1 fruit fly cellular context compared by ENCODE assay signal in the genomic region with DNA sequence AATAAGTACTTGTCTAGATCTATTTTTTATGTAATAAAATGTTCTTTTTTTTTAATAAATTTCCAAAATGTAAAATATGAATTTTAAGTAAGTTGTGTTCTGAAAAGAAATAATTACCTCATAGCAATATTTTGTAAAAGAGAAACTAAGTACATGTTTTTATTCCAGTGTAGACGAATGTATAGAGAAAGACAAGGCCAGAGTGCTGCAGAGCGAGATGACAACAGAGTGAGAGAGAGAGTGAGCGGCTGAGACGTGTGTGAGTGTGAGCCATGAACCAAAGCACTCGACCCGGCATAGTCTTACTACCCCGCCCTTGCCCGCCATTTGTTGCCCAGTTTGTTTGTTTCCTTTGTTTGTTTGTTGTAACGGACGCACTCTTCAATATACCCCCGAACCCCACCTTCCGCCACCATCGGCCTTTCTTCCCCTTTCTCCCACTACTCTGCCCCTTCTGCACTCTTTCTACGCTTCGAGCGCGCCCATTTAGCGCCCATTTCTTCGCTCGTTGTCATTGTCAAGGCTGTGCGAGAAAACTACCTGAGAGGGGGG.
A peak's percentile ranks its signal among the peaks of the same experiment; 100 is the strongest.
TF ChIP-seq lines count a peak whose summit lies in the region.

No protein-coding gene starts in this region.

TF ChIP-seq in whole organism, embryonic, 481 proteins besides CTCF, POLR2A, EP300 and RAD21 (continued from another document):
- TF ChIP-seq CG7556 (GFP tag; optimal IDR thresholded peaks at IDR 0.05; lab: Kevin White, UChicago) (peak; percentile 93), BtbVII (GFP tag; optimal IDR thresholded peaks at IDR 0.05; lab: Kevin White, UChicago) (peak; percentile 39), CG1529 (GFP tag; optimal IDR thresholded peaks at IDR 0.05; lab: Kevin White, UChicago) (peak; percentile 58), CG7372 (GFP tag; IDR thresholded peaks at IDR 0.05; lab: Robert Waterston, UW) (no peak), Adf1 (GFP tag; IDR thresholded peaks at IDR 0.05; lab: Robert Waterston, UW) (peak; percentile 60; the same call in 1 of the 2 replicates), twi (tag; optimal IDR thresholded peaks at IDR 0.05; lab: Kevin White, UChicago) (peak; percentile 17), chn (GFP tag; optimal IDR thresholded peaks at IDR 0.05; lab: Kevin White, UChicago) (peak; percentile 53), Hr3 (GFP tag; optimal IDR thresholded peaks at IDR 0.05; lab: Kevin White, UChicago) (peak; percentile 4), CG6689 (GFP tag; IDR thresholded peaks at IDR 0.05; lab: Robert Waterston, UW) (peak; percentile 62), odd (GFP tag; optimal IDR thresholded peaks at IDR 0.05; lab: Kevin White, UChicago) (peak; percentile 32), gsb (GFP tag; IDR thresholded peaks at IDR 0.05; lab: Robert Waterston, UW) (no peak), Sry-β (GFP tag; optimal IDR thresholded peaks at IDR 0.05; lab: Kevin White, UChicago) (peak; percentile 23), CG18619 (GFP tag; optimal IDR thresholded peaks at IDR 0.05; lab: Kevin White, UChicago) (peak; percentile 54), Atf6 (GFP tag; IDR thresholded peaks at IDR 0.05; lab: Robert Waterston, UW) (no peak), tio (GFP tag; optimal IDR thresholded peaks at IDR 0.05; lab: Kevin White, UChicago) (peak; percentile 62), Opbp (GFP tag; IDR thresholded peaks at IDR 0.05; lab: Robert Waterston, UW; ENCODE audit: partially characterized antibody) (no peak), bbx (GFP tag; IDR thresholded peaks at IDR 0.05; lab: Robert Waterston, UW; ENCODE audit: partially characterized antibody) (peak; percentile 53; the same call in 1 of the 2 replicates), CG3065 (GFP tag; optimal IDR thresholded peaks at IDR 0.05; lab: Kevin White, UChicago) (no peak), Scr (GFP tag; IDR thresholded peaks at IDR 0.05; lab: Robert Waterston, UW; ENCODE audit: partially characterized antibody) (no peak), crol (GFP tag; IDR thresholded peaks at IDR 0.05; lab: Robert Waterston, UW) (peak; percentile 100), Sox102F (GFP tag; optimal IDR thresholded peaks at IDR 0.05; lab: Kevin White, UChicago) (peak; percentile 58), ato (GFP tag; IDR thresholded peaks at IDR 0.05; lab: Robert Waterston, UW; ENCODE audit: partially characterized antibody) (0 out of 2 replicates have a peak, but pooled peaks have one; percentile 41), knrl (GFP tag; IDR thresholded peaks at IDR 0.05; lab: Robert Waterston, UW; ENCODE audit: partially characterized antibody) (0 out of 3 replicates have a peak, but pooled peaks have one; percentile 35), CG14965 (GFP tag; optimal IDR thresholded peaks at IDR 0.05; lab: Kevin White, UChicago; ENCODE audit: borderline replicate concordance) (peak; percentile 27), PHDP (tag; optimal IDR thresholded peaks at IDR 0.05; lab: Kevin White, UChicago) (peak; percentile 27), CG14014 (GFP tag; IDR thresholded peaks at IDR 0.05; lab: Robert Waterston, UW) (no peak), gro (GFP tag; optimal IDR thresholded peaks at IDR 0.05; lab: Kevin White, UChicago) (no peak), Hey (tag; optimal IDR thresholded peaks at IDR 0.05; lab: Kevin White, UChicago) (peak; percentile 45), zen2 (GFP tag; IDR thresholded peaks at IDR 0.05; lab: Robert Waterston, UW; ENCODE audit: partially characterized antibody) (no peak), CG43689 (GFP tag; IDR thresholded peaks at IDR 0.05; lab: Robert Waterston, UW) (no peak), CG11723 (GFP tag; optimal IDR thresholded peaks at IDR 0.05; lab: Kevin White, UChicago) (peak; percentile 71), Atf3 (GFP tag; optimal IDR thresholded peaks at IDR 0.05; lab: Kevin White, UChicago) (no peak), CrebB (tag; optimal IDR thresholded peaks at IDR 0.05; lab: Kevin White, UChicago) (peak; percentile 72)
